Worm (Caenorhabditis elegans) whole organism, midembryonic: ENCODE measurements around the gene R08E3.1.

Experiments
- T22C8.4 ChIP-seq: fragments of 200-800 bp; sonication (Bioruptor generic); IDR thresholded peaks from 2 replicates; pipeline ENCODE4 v1.3.6; 2022; ENCODE audit warnings: missing genetic modification characterization, missing compliant biosample characterization
- cog-1 ChIP-seq: sonication (generic microtip); optimal IDR thresholded peaks from 2 replicates; lab custom pipeline; 2016; ENCODE audit warnings: missing genetic modification characterization, missing compliant biosample characterization
- flt-1 ChIP-seq: fragments of 200-800 bp; sonication (Bioruptor generic); IDR thresholded peaks from 2 replicates; pipeline ENCODE4 v1.3.6; 2022; ENCODE audit warnings: missing genetic modification characterization, missing compliant biosample characterization
- klf-2 ChIP-seq: fragments of 200-800 bp; sonication (Bioruptor generic); conservative IDR thresholded peaks from 2 replicates; pipeline ENCODE4 v1.3.6; 2022; ENCODE audit warnings: missing genetic modification reagents, missing genetic modification characterization, missing compliant biosample characterization
- med-1 ChIP-seq: sonication (generic microtip); optimal IDR thresholded peaks from 2 replicates; lab custom pipeline; 2017; ENCODE audit warnings: missing genetic modification characterization, mild to moderate bottlenecking, missing compliant biosample characterization, antibody characterized with exemption, missing genetic modification reagents; ENCODE audit not compliant: insufficient read depth
- ref-1 ChIP-seq: fragments of 200-800 bp; sonication (Bioruptor generic); conservative IDR thresholded peaks from 2 replicates; pipeline ENCODE4 v1.3.6; 2022; ENCODE audit warnings: missing genetic modification reagents, missing genetic modification characterization, missing compliant biosample characterization
- tab-1 ChIP-seq: fragments of 200-800 bp; sonication (Bioruptor generic); IDR thresholded peaks from 2 replicates; pipeline ENCODE4 v1.3.6; 2022; ENCODE audit warnings: missing genetic modification characterization, missing compliant biosample characterization
- ztf-23 ChIP-seq: fragments of 200-800 bp; sonication (Bioruptor generic); IDR thresholded peaks from 2 replicates; pipeline ENCODE4 v1.3.6; 2022; ENCODE audit warnings: missing genetic modification reagents, missing genetic modification characterization, missing compliant biosample characterization
- ztf-29 ChIP-seq: fragments of 200-800 bp; sonication (Bioruptor generic); IDR thresholded peaks from 2 replicates; pipeline ENCODE4 v1.3.6; 2022; ENCODE audit warnings: missing genetic modification reagents, missing genetic modification characterization, missing compliant biosample characterization

The R08E3.1 gene

ce11 chrX:4818252-4818651 lies 4.2 kb upstream of the R08E3.1 start, which contains the start of gene R08E3.3:
R08E3.3 (plus strand) TSS chrX:4818593.
- peak; percentile 46; the same call in 1 of the 2 replicates for TF ChIP-seq ztf-23 (GFP tag; lab: Robert Waterston, UW)
- no peak for TF ChIP-seq klf-2 (GFP tag; lab: Robert Waterston, UW)

ce11 chrX:4818872-4819271 lies 3.6 kb upstream of the R08E3.1 start:
- TF ChIP-seq ref-1 (no peak), tab-1 (no peak), med-1 (GFP tag; lab: Kevin White, UChicago) (no peak), T22C8.4 (GFP tag; lab: Robert Waterston, UW) (no peak), cog-1 (tag; lab: Kevin White, UChicago) (no peak), ztf-23 (GFP tag; lab: Robert Waterston, UW) (no peak), klf-2 (GFP tag; lab: Robert Waterston, UW) (no peak), flt-1 (no peak), ztf-29 (GFP tag; lab: Robert Waterston, UW) (no peak)

ce11 chrX:4821602-4822001 lies 845 bp upstream of the R08E3.1 start:
- TF ChIP-seq ztf-23 (GFP tag; lab: Robert Waterston, UW) (no peak), ref-1 (no peak), T22C8.4 (GFP tag; lab: Robert Waterston, UW) (no peak)

ce11 chrX:4840653-4841052 lies 18.2 kb downstream of the R08E3.1 start:
- TF ChIP-seq klf-2 (GFP tag; lab: Robert Waterston, UW) (no peak), cog-1 (tag; lab: Kevin White, UChicago) (no peak), ztf-23 (GFP tag; lab: Robert Waterston, UW) (no peak), T22C8.4 (GFP tag; lab: Robert Waterston, UW) (no peak), med-1 (GFP tag; lab: Kevin White, UChicago) (no peak), flt-1 (no peak)

- TF ChIP-seq med-1 (GFP tag; lab: Kevin White, UChicago): no peak
- no peak for TF ChIP-seq flt-1
- no peak for TF ChIP-seq ztf-29 (GFP tag; lab: Robert Waterston, UW)
- TF ChIP-seq tab-1: no peak
- TF ChIP-seq ztf-23 (GFP tag; lab: Robert Waterston, UW): no peak
- no peak for TF ChIP-seq T22C8.4 (GFP tag; lab: Robert Waterston, UW)
- no peak for TF ChIP-seq ref-1
- no peak for TF ChIP-seq cog-1 (tag; lab: Kevin White, UChicago)
- TF ChIP-seq klf-2 (GFP tag; lab: Robert Waterston, UW): no peak
Measured at ce11 chrX:4842305-4842704, 19.9 kb downstream of the R08E3.1 start.

ce11 chrX:4844765-4845164 lies 22.3 kb downstream of the R08E3.1 start:
- TF ChIP-seq ztf-29 (GFP tag; lab: Robert Waterston, UW) (no peak), tab-1 (no peak), ztf-23 (GFP tag; lab: Robert Waterston, UW) (no peak), cog-1 (tag; lab: Kevin White, UChicago) (no peak), klf-2 (GFP tag; lab: Robert Waterston, UW) (no peak), med-1 (GFP tag; lab: Kevin White, UChicago) (no peak), T22C8.4 (GFP tag; lab: Robert Waterston, UW) (no peak), ref-1 (no peak), flt-1 (no peak)

ce11 chrX:4853060-4853459 lies 30.6 kb downstream of the R08E3.1 start, which contains the start of gene F39C12.1:
F39C12.1 (minus strand) TSS chrX:4853195.
- no peak for TF ChIP-seq tab-1
- peak; percentile 47; the same call in 1 of the 2 replicates for TF ChIP-seq flt-1

- TF ChIP-seq ztf-29 (GFP tag; lab: Robert Waterston, UW) (no peak), flt-1 (no peak), ztf-23 (GFP tag; lab: Robert Waterston, UW) (no peak), ref-1 (no peak), med-1 (GFP tag; lab: Kevin White, UChicago) (no peak), T22C8.4 (GFP tag; lab: Robert Waterston, UW) (no peak), tab-1 (no peak), klf-2 (GFP tag; lab: Robert Waterston, UW) (no peak), cog-1 (tag; lab: Kevin White, UChicago) (no peak)
Measured at ce11 chrX:4859582-4860095, 37.2 kb downstream of the R08E3.1 start, which contains the start of gene add-1. add-1 (minus strand) TSS chrX:4860045.

- TF ChIP-seq med-1 (GFP tag; lab: Kevin White, UChicago) (no peak), T22C8.4 (GFP tag; lab: Robert Waterston, UW) (no peak), tab-1 (no peak), flt-1 (no peak), ztf-29 (GFP tag; lab: Robert Waterston, UW) (no peak), ztf-23 (GFP tag; lab: Robert Waterston, UW) (no peak), klf-2 (GFP tag; lab: Robert Waterston, UW) (no peak)
Measured at ce11 chrX:4861413-4861812, 39.0 kb downstream of the R08E3.1 start.

- TF ChIP-seq ref-1 (no peak), med-1 (GFP tag; lab: Kevin White, UChicago) (no peak), T22C8.4 (GFP tag; lab: Robert Waterston, UW) (no peak), ztf-23 (GFP tag; lab: Robert Waterston, UW) (no peak), flt-1 (no peak), klf-2 (GFP tag; lab: Robert Waterston, UW) (no peak), cog-1 (tag; lab: Kevin White, UChicago) (no peak), ztf-29 (GFP tag; lab: Robert Waterston, UW) (no peak), tab-1 (no peak)
Measured at ce11 chrX:4862062-4862461, 39.6 kb downstream of the R08E3.1 start.
